Worm (Caenorhabditis elegans) whole organism, late embryonic: Measurements from ENCODE around the gene Y7A5A.13.

ENCODE experiments used
- ama-1 ChIP-seq: fragments of 150-350 bp; optimal IDR thresholded peaks from 2 replicates; lab custom pipeline; 2014
- ceh-2 ChIP-seq: sonication (generic microtip); optimal IDR thresholded peaks from 2 replicates; lab custom pipeline; 2016; ENCODE audit warnings: missing genotype, missing genetic modification characterization, missing compliant biosample characterization
- dmd-4 ChIP-seq: sonication (generic microtip); optimal IDR thresholded peaks from 2 replicates; lab custom pipeline; 2016; ENCODE audit warnings: borderline replicate concordance, missing genetic modification characterization, missing compliant biosample characterization
- elt-2 ChIP-seq: sonication (generic microtip); optimal IDR thresholded peaks from 2 replicates; lab custom pipeline; 2016; ENCODE audit warnings: missing genetic modification reagents, missing genetic modification characterization, missing compliant biosample characterization
- ets-4 ChIP-seq: sonication (generic microtip); optimal IDR thresholded peaks from 2 replicates; lab custom pipeline; 2016; ENCODE audit warnings: missing genetic modification characterization, missing compliant biosample characterization
- lim-6 ChIP-seq: sonication (generic microtip); optimal IDR thresholded peaks from 2 replicates; lab custom pipeline; 2016; ENCODE audit warnings: missing genetic modification characterization, missing compliant biosample characterization
- nfya-1 ChIP-seq: sonication (generic microtip); optimal IDR thresholded peaks from 2 replicates; lab custom pipeline; 2017; ENCODE audit warnings: missing genetic modification characterization, mild to moderate bottlenecking, missing compliant biosample characterization, antibody characterized with exemption, moderate library complexity
- nhr-11 ChIP-seq: fragments of 150-350 bp; optimal IDR thresholded peaks from 2 replicates; lab custom pipeline; 2014; ENCODE audit warnings: missing biosample characterization, missing genetic modification characterization
- nhr-232 ChIP-seq: sonication (generic microtip); optimal IDR thresholded peaks from 2 replicates; lab custom pipeline; 2016; ENCODE audit warnings: missing genetic modification characterization, missing compliant biosample characterization
- pha-4 ChIP-seq: fragments of 150-350 bp; optimal IDR thresholded peaks from 2 replicates; lab custom pipeline; 2018; ENCODE audit warnings: missing biosample characterization, missing genetic modification reagents, missing genetic modification characterization
- ref-2 ChIP-seq: sonication (generic microtip); optimal IDR thresholded peaks from 2 replicates; lab custom pipeline; 2016; ENCODE audit warnings: missing genetic modification characterization, missing compliant biosample characterization
- tbx-2 ChIP-seq: sonication (generic microtip); optimal IDR thresholded peaks from 2 replicates; lab custom pipeline; 2016; ENCODE audit warnings: missing genetic modification characterization, missing compliant biosample characterization
- tbx-7 ChIP-seq: sonication (generic microtip); optimal IDR thresholded peaks from 2 replicates; lab custom pipeline; 2016; ENCODE audit warnings: missing genotype, missing genetic modification characterization, missing compliant biosample characterization
- ztf-16 ChIP-seq: sonication (generic microtip); optimal IDR thresholded peaks from 2 replicates; lab custom pipeline; 2017; ENCODE audit warnings: missing genetic modification characterization, missing compliant biosample characterization

ce11 chrX:15770787-15771186, 2.9 kb upstream of the Y7A5A.13 start:
- TF ChIP-seq ama-1 (lab: Kevin White, UChicago) = no peak
- TF ChIP-seq nhr-11 (tag; lab: Kevin White, UChicago) = no peak
- TF ChIP-seq tbx-7 (tag; lab: Kevin White, UChicago) = no peak
- TF ChIP-seq ceh-2 (tag; lab: Kevin White, UChicago) = no peak
- no peak for TF ChIP-seq ref-2 (tag; lab: Kevin White, UChicago)
- TF ChIP-seq tbx-2 (tag; lab: Kevin White, UChicago) = no peak
- no peak for TF ChIP-seq pha-4 (tag; lab: Kevin White, UChicago)
- no peak for TF ChIP-seq ztf-16 (tag; lab: Kevin White, UChicago)
- TF ChIP-seq elt-2 (tag; lab: Kevin White, UChicago) = no peak
- TF ChIP-seq nfya-1 (tag; lab: Kevin White, UChicago) = no peak
- TF ChIP-seq ets-4 (tag; lab: Kevin White, UChicago) = no peak
- TF ChIP-seq lim-6 = no peak
- TF ChIP-seq dmd-4 (tag; lab: Kevin White, UChicago) = no peak
- TF ChIP-seq nhr-232 (tag; lab: Kevin White, UChicago) = no peak
